Worm (Caenorhabditis elegans): Measurements from ENCODE around the gene ocr-2.
A peak's percentile ranks its signal among the peaks of the same experiment; 100 is the strongest.

The ocr-2 gene

ce11 chrIV:8205272-8206098, 14.4 kb downstream of the ocr-2 start, which contains the start of gene hgrs-1:
hgrs-1 (minus strand) TSS chrIV:8206048.
- TF ChIP-seq madf-10 (tag; optimal IDR thresholded peaks at IDR 0.05), result no peak
- TF ChIP-seq madf-8 (GFP tag; conservative IDR thresholded peaks at IDR 0.05), result peak; percentile 94
- no peak for TF ChIP-seq athp-1 (tag; optimal IDR thresholded peaks at IDR 0.05)
- no peak for TF ChIP-seq tbp1 (GFP tag; optimal IDR thresholded peaks at IDR 0.05)
- TF ChIP-seq ceh-27 (GFP tag; optimal IDR thresholded peaks at IDR 0.05), result no peak
- TF ChIP-seq B0035.1 (tag; optimal IDR thresholded peaks at IDR 0.05), result no peak
- TF ChIP-seq ceh-91 (GFP tag; IDR thresholded peaks at IDR 0.05), result no peak
- no peak for TF ChIP-seq ztf-25 (GFP tag; IDR thresholded peaks at IDR 0.05)
- TF ChIP-seq ceh-58 (GFP tag; IDR thresholded peaks at IDR 0.05), result no peak
- TF ChIP-seq attf-6 (GFP tag; IDR thresholded peaks at IDR 0.05), result no peak
- TF ChIP-seq snpc-1.3 (tag; optimal IDR thresholded peaks at IDR 0.05; ENCODE audit: insufficient read depth), result no peak
- no peak for TF ChIP-seq dpl-1 (GFP tag; optimal IDR thresholded peaks at IDR 0.05)
- TF ChIP-seq ceh-79 (tag; optimal IDR thresholded peaks at IDR 0.05), result no peak
- TF ChIP-seq lsl-1 (GFP tag; optimal IDR thresholded peaks at IDR 0.05), result peak; percentile 87
- no peak for TF ChIP-seq hrde-1 (tag; optimal IDR thresholded peaks at IDR 0.05; ENCODE audit: borderline replicate concordance)
- TF ChIP-seq dpff-1 (tag; optimal IDR thresholded peaks at IDR 0.05), result no peak
- TF ChIP-seq F49E8.2 (tag; optimal IDR thresholded peaks at IDR 0.05; ENCODE audit: insufficient read depth), result no peak
- peak; percentile 43 for TF ChIP-seq F33H1.4 (GFP tag; IDR thresholded peaks at IDR 0.05)
- no peak for TF ChIP-seq nhr-90 (tag; optimal IDR thresholded peaks at IDR 0.05)
- TF ChIP-seq cebp-2 (GFP tag; IDR thresholded peaks at IDR 0.05), result no peak
- TF ChIP-seq nhr-27 (tag; optimal IDR thresholded peaks at IDR 0.05), result no peak
- TF ChIP-seq somi-1 (GFP tag; optimal IDR thresholded peaks at IDR 0.05), result no peak
- no peak for TF ChIP-seq repo-1 (tag; optimal IDR thresholded peaks at IDR 0.05)
- TF ChIP-seq gei-17 (GFP tag; optimal IDR thresholded peaks at IDR 0.05), result no peak
- no peak for TF ChIP-seq hsf-1 (GFP tag; IDR thresholded peaks at IDR 0.05)
- TF ChIP-seq C17E4.6 (GFP tag; IDR thresholded peaks at IDR 0.05), result no peak
- TF ChIP-seq Y53F4B.3 (GFP tag; IDR thresholded peaks at IDR 0.05), result no peak
- TF ChIP-seq lir-1 (GFP tag; conservative IDR thresholded peaks at IDR 0.05), result no peak
- TF ChIP-seq ekl-4 (GFP tag; IDR thresholded peaks at IDR 0.05), result no peak
- no peak for TF ChIP-seq lin-26 (GFP tag; IDR thresholded peaks at IDR 0.05)
- TF ChIP-seq F39B2.1 (GFP tag; IDR thresholded peaks at IDR 0.05), result no peak
- no peak for TF ChIP-seq mxl-1 (tag; optimal IDR thresholded peaks at IDR 0.05)
- no peak for TF ChIP-seq attf-3 (GFP tag; conservative IDR thresholded peaks at IDR 0.05)
- no peak for TF ChIP-seq hlh-12 (tag; optimal IDR thresholded peaks at IDR 0.05)
- no peak for TF ChIP-seq let-526 (GFP tag; IDR thresholded peaks at IDR 0.05)
- peak; percentile 86 for TF ChIP-seq xnd-1 (tag; optimal IDR thresholded peaks at IDR 0.05)
- TF ChIP-seq efl-1 (GFP tag; optimal IDR thresholded peaks at IDR 0.05), result peak; percentile 36
- no peak for TF ChIP-seq die-1 (tag; optimal IDR thresholded peaks at IDR 0.05)
- TF ChIP-seq him-1 (tag; optimal IDR thresholded peaks at IDR 0.05), result no peak
- TF ChIP-seq pha-4 (tag; optimal IDR thresholded peaks at IDR 0.05), result no peak
- no peak for TF ChIP-seq B0019.2 (GFP tag; conservative IDR thresholded peaks at IDR 0.05)
- no peak for TF ChIP-seq lsy-27 (tag; optimal IDR thresholded peaks at IDR 0.05; ENCODE audit: borderline replicate concordance, insufficient read depth)
- no peak for TF ChIP-seq T07F8.4 (tag; optimal IDR thresholded peaks at IDR 0.05)
- peak; percentile 35 for TF ChIP-seq attf-5 (GFP tag; optimal IDR thresholded peaks at IDR 0.05)
- TF ChIP-seq B0261.1 (tag; optimal IDR thresholded peaks at IDR 0.05), result no peak
- TF ChIP-seq madf-3 (GFP tag; IDR thresholded peaks at IDR 0.05), result no peak
- TF ChIP-seq snpc-1.1 (tag; optimal IDR thresholded peaks at IDR 0.05; ENCODE audit: insufficient read depth), result no peak

All from whole organism, young adult.